Fruit fly (Drosophila melanogaster) whole organism: ENCODE results near the gene CG13272.

ENCODE experiments used
- CG8478 ChIP-seq: fragments of >200 bp; optimal IDR thresholded peaks from 2 replicates; lab custom pipeline; 2018; ENCODE audit warnings: inconsistent platforms
- Dll ChIP-seq: fragments of >200 bp; optimal IDR thresholded peaks from 2 replicates; lab custom pipeline; 2017
- psq ChIP-seq: fragments of >200 bp; optimal IDR thresholded peaks from 2 replicates; lab custom pipeline; 2017

DNA sequence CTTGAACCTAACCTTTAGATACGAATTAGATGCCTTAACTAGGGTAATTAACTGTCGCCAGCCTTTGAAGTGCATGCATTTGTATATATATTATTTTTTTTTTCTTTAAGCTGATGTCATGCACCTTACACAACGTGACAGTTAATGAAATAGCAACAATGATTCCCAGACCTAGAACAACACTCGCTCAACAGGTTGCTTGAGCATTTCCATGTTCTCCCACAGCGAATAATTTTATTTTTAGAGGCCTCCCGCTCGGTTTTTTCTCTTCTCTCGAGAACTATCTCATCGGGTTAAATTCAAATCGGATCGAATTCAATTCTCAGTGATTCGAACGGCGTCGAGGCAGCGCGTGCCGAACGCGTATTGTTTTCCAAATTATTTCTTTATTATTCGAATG lies 6.0 kb upstream of the CG13272 start, which contains the start of gene Ugt37D1:
- no peak for TF ChIP-seq CG8478
- TF ChIP-seq Dll = no peak
- TF ChIP-seq psq = no peak
